Fruit fly (Drosophila melanogaster) whole organism, wandering third instar larva: ENCODE results near the gene CG13044.

Experiments
- Abd-B ChIP-seq: fragments of >200 bp; optimal IDR thresholded peaks from 2 replicates; lab custom pipeline; 2017; ENCODE audit warnings: missing biosample characterization, missing genetic modification characterization
- CG32264 ChIP-seq: fragments of 200-800 bp; sonication (Bioruptor generic); optimal IDR thresholded peaks from 2 replicates; lab custom pipeline; 2016; ENCODE audit warnings: missing biosample characterization, missing genetic modification characterization
- CrebA ChIP-seq: fragments of 200-800 bp; sonication (Bioruptor generic); optimal IDR thresholded peaks from 2 replicates; lab custom pipeline; 2016; ENCODE audit warnings: missing biosample characterization, mild to moderate bottlenecking, missing genetic modification characterization, borderline replicate concordance
- HLH106 ChIP-seq: fragments of 200-800 bp; optimal IDR thresholded peaks from 3 replicates; lab custom pipeline; 2019; ENCODE audit warnings: missing biosample characterization, mild to moderate bottlenecking, missing genetic modification characterization, moderate library complexity
- Hnf4 ChIP-seq: fragments of 200-800 bp; sonication (Bioruptor generic); optimal IDR thresholded peaks from 2 replicates; lab custom pipeline; 2016; ENCODE audit warnings: missing biosample characterization, mild to moderate bottlenecking, missing genetic modification characterization
- Hr83 ChIP-seq: fragments of 200-300 bp; sonication (Bioruptor generic); optimal IDR thresholded peaks from 2 replicates; lab custom pipeline; 2016; ENCODE audit warnings: missing biosample characterization, mild to moderate bottlenecking, missing genetic modification characterization, moderate library complexity; ENCODE audit not compliant: poor library complexity, severe bottlenecking
- Myc ChIP-seq: fragments of >200 bp; optimal IDR thresholded peaks from 2 replicates; lab custom pipeline; 2017
- N ChIP-seq: fragments of >200 bp; optimal IDR thresholded peaks from 2 replicates; lab custom pipeline; 2018; ENCODE audit warnings: missing biosample characterization, missing external identifiers, missing genetic modification characterization
- OdsH ChIP-seq: fragments of 200-800 bp; sonication (Bioruptor generic); optimal IDR thresholded peaks from 2 replicates; lab custom pipeline; 2016; ENCODE audit warnings: missing biosample characterization, mild to moderate bottlenecking, missing genetic modification characterization
- Rel ChIP-seq, 2 experiments: fragments of 200-800 bp; sonication (Bioruptor generic) in 1 of 2; optimal IDR thresholded peaks; 2 replicates in 1 of 2; 3 replicates in 1 of 2; lab custom pipeline; 2016 to 2019; ENCODE audit warnings: mild to moderate bottlenecking in 2 of 2, missing biosample characterization in 2 of 2, missing genetic modification characterization in 2 of 2, moderate library complexity in 1 of 2
- Sp1 ChIP-seq: fragments of 200-800 bp; sonication (Bioruptor generic); optimal IDR thresholded peaks from 3 replicates; lab custom pipeline; 2019; ENCODE audit warnings: missing biosample characterization, mild to moderate bottlenecking, missing genetic modification characterization, moderate library complexity
- Vsx2 ChIP-seq: fragments of 200-300, 225-300 bp; sonication (Bioruptor generic); optimal IDR thresholded peaks from 2 replicates; lab custom pipeline; 2018; ENCODE audit warnings: missing biosample characterization, missing genetic modification characterization; ENCODE audit not compliant: partially characterized antibody
- br ChIP-seq: fragments of 200-800 bp; sonication (Bioruptor generic); optimal IDR thresholded peaks from 2 replicates; lab custom pipeline; 2016; ENCODE audit warnings: missing biosample characterization, missing genetic modification characterization
- brk ChIP-seq: fragments of 200-800 bp; sonication (Bioruptor generic); optimal IDR thresholded peaks from 2 replicates; lab custom pipeline; 2016; ENCODE audit warnings: missing biosample characterization, mild to moderate bottlenecking, missing genetic modification characterization
- dl ChIP-seq, 2 experiments: fragments of 175-275, 200-275 bp in 1 of 2; fragments of 200-275 bp in 1 of 2; sonication (Bioruptor generic); optimal IDR thresholded peaks; lab custom pipeline; 2018; ENCODE audit warnings: mild to moderate bottlenecking in 2 of 2, missing biosample characterization in 2 of 2, missing genetic modification characterization in 2 of 2, moderate library complexity in 2 of 2; ENCODE audit not compliant: partially characterized antibody in 2 of 2, insufficient read depth in 1 of 2
- dmrt93B ChIP-seq: fragments of 200-800 bp; sonication (Bioruptor generic); optimal IDR thresholded peaks from 2 replicates; lab custom pipeline; 2018; ENCODE audit warnings: missing biosample characterization, mild to moderate bottlenecking, missing genetic modification characterization
- dsf ChIP-seq: sonication (Bioruptor generic); optimal IDR thresholded peaks from 2 replicates; lab custom pipeline; 2016; ENCODE audit warnings: missing biosample characterization, missing genetic modification characterization, borderline replicate concordance
- ey ChIP-seq: fragments of 200-800 bp; sonication (Bioruptor generic); optimal IDR thresholded peaks from 2 replicates; lab custom pipeline; 2016; ENCODE audit warnings: missing biosample characterization, missing genetic modification characterization
- foxo ChIP-seq, 2 experiments: fragments of 200-800 bp; sonication (Bioruptor generic); optimal IDR thresholded peaks; 2 replicates in 1 of 2; 3 replicates in 1 of 2; lab custom pipeline; 2016 to 2017; ENCODE audit warnings: missing biosample characterization in 2 of 2, missing genetic modification characterization in 2 of 2
- fru ChIP-seq: fragments of 200-800 bp; sonication (Bioruptor generic); optimal IDR thresholded peaks from 3 replicates; lab custom pipeline; 2016; ENCODE audit warnings: missing biosample characterization, mild to moderate bottlenecking, missing genetic modification characterization
- h ChIP-seq: fragments of 200-800 bp; sonication (Bioruptor generic); optimal IDR thresholded peaks from 3 replicates; lab custom pipeline; 2016; ENCODE audit warnings: missing biosample characterization, mild to moderate bottlenecking, missing genetic modification characterization
- jim ChIP-seq: fragments of 175-275, 200-325 bp; sonication (Bioruptor generic); optimal IDR thresholded peaks from 2 replicates; lab custom pipeline; 2016; ENCODE audit warnings: missing biosample characterization, mild to moderate bottlenecking, missing genetic modification characterization
- lola ChIP-seq: fragments of >200 bp; optimal IDR thresholded peaks from 2 replicates; lab custom pipeline; 2017; ENCODE audit warnings: missing biosample characterization, missing genetic modification characterization
- psq ChIP-seq: fragments of 200-800 bp; sonication (Bioruptor generic); optimal IDR thresholded peaks from 3 replicates; lab custom pipeline; 2017; ENCODE audit warnings: missing biosample characterization, mild to moderate bottlenecking, missing genetic modification characterization, moderate library complexity
- rgr ChIP-seq: fragments of 200-800 bp; sonication (Bioruptor generic); optimal IDR thresholded peaks from 3 replicates; lab custom pipeline; 2016; ENCODE audit warnings: missing biosample characterization, mild to moderate bottlenecking, missing genetic modification characterization
- sage ChIP-seq: fragments of 200-800 bp; sonication (Bioruptor generic); optimal IDR thresholded peaks from 2 replicates; lab custom pipeline; 2016; ENCODE audit warnings: missing biosample characterization, mild to moderate bottlenecking, missing genetic modification characterization
- sv ChIP-seq: fragments of 200-800 bp; sonication (Bioruptor generic); optimal IDR thresholded peaks from 3 replicates; lab custom pipeline; 2016; ENCODE audit warnings: missing biosample characterization, missing genetic modification characterization
- tai ChIP-seq: sonication (Bioruptor generic); optimal IDR thresholded peaks from 2 replicates; lab custom pipeline; 2016; ENCODE audit warnings: missing biosample characterization, missing genetic modification characterization
- woc ChIP-seq: sonication (Bioruptor generic); optimal IDR thresholded peaks from 2 replicates; lab custom pipeline; 2016; ENCODE audit warnings: missing biosample characterization, mild to moderate bottlenecking, missing genetic modification characterization

The CG13044 gene

dm6 chr3L:16295447-16295846 is 7.5 kb downstream of the CG13044 start, which contains the start of gene CG4962:
Gene CG4962 (minus strand): TSS chr3L:16295547.
- no peak for TF ChIP-seq CrebA

- TF ChIP-seq Myc (peak; percentile 76), tai (no peak), lola (peak; percentile 51), Vsx2 (GFP tag; lab: Kevin White, UChicago) (peak; percentile 88), N (GFP tag; lab: Kevin White, UChicago) (peak; percentile 32)
These were observed 11.3 kb downstream of the CG13044 start for dm6 chr3L:16291678-16292077.

dm6 chr3L:16290850-16291249 is 12.1 kb downstream of the CG13044 start, which contains the start of gene CG13045:
Gene CG13045 (minus strand): TSS chr3L:16290950.
- TF ChIP-seq sage (GFP tag; lab: Kevin White, UChicago): no peak
- no peak for TF ChIP-seq Hr83 (GFP tag; lab: Kevin White, UChicago)
- TF ChIP-seq rgr (GFP tag; lab: Kevin White, UChicago): no peak
- TF ChIP-seq Abd-B (GFP tag; lab: Kevin White, UChicago): no peak

- TF ChIP-seq dsf (GFP tag; lab: Kevin White, UChicago) (no peak), foxo (GFP tag; optimal IDR thresholded peaks at IDR 0.05; lab: Kevin White, UChicago) (peak in 1 of 2 experiments; percentile 9)
These were observed 13.9 kb downstream of the CG13044 start for dm6 chr3L:16289067-16289466.

- no peak for TF ChIP-seq h
- TF ChIP-seq brk: no peak
- TF ChIP-seq dsf (GFP tag; lab: Kevin White, UChicago): no peak
- TF ChIP-seq Myc: no peak
- no peak for TF ChIP-seq dl (GFP tag; optimal IDR thresholded peaks at IDR 0.05; lab: Kevin White, UChicago; ENCODE audit: insufficient read depth in 1 of 2, partially characterized antibody in 2 of 2)
- TF ChIP-seq jim: no peak
- no peak for TF ChIP-seq sage (GFP tag; lab: Kevin White, UChicago)
These were observed 14.7 kb downstream of the CG13044 start, which contains the start of gene CG13046 for dm6 chr3L:16288322-16288721. Gene CG13046 (minus strand): TSS chr3L:16288422.

- TF ChIP-seq br (GFP tag; lab: Kevin White, UChicago) (peak; percentile 53), ey (GFP tag; lab: Kevin White, UChicago) (peak; percentile 32), Hr83 (GFP tag; lab: Kevin White, UChicago) (no peak), brk (no peak), h (peak; percentile 53), fru (peak; percentile 50), Hnf4 (GFP tag; lab: Kevin White, UChicago) (peak; percentile 13), rgr (GFP tag; lab: Kevin White, UChicago) (peak; percentile 51), HLH106 (tag; lab: Kevin White, UChicago) (peak; percentile 42), psq (GFP tag; lab: Kevin White, UChicago) (no peak), OdsH (GFP tag; lab: Kevin White, UChicago) (peak; percentile 34), woc (peak; percentile 43), foxo (GFP tag; optimal IDR thresholded peaks at IDR 0.05; lab: Kevin White, UChicago) (peak in 1 of 2 experiments; percentile 36)
These were observed 16.7 kb downstream of the CG13044 start for dm6 chr3L:16286258-16286657.

- no peak for TF ChIP-seq CG32264 (GFP tag; lab: Kevin White, UChicago)
- TF ChIP-seq lola: no peak
- TF ChIP-seq foxo (GFP tag; optimal IDR thresholded peaks at IDR 0.05; lab: Kevin White, UChicago): no peak
- no peak for TF ChIP-seq sv (GFP tag; lab: Kevin White, UChicago)
- TF ChIP-seq Myc: no peak
- no peak for TF ChIP-seq dsf (GFP tag; lab: Kevin White, UChicago)
- TF ChIP-seq h: no peak
- TF ChIP-seq Rel (GFP tag; optimal IDR thresholded peaks at IDR 0.05; lab: Kevin White, UChicago): no peak
- no peak for TF ChIP-seq Rel (tag; optimal IDR thresholded peaks at IDR 0.05; lab: Kevin White, UChicago)
- TF ChIP-seq CrebA: no peak
- TF ChIP-seq Hnf4 (GFP tag; lab: Kevin White, UChicago): no peak
- TF ChIP-seq dl (GFP tag; optimal IDR thresholded peaks at IDR 0.05; lab: Kevin White, UChicago; ENCODE audit: insufficient read depth in 1 of 2, partially characterized antibody in 2 of 2): no peak
- TF ChIP-seq rgr (GFP tag; lab: Kevin White, UChicago): no peak
- TF ChIP-seq Sp1 (GFP tag; lab: Kevin White, UChicago): no peak
- TF ChIP-seq dmrt93B (GFP tag; lab: Kevin White, UChicago): no peak
- TF ChIP-seq sage (GFP tag; lab: Kevin White, UChicago): no peak
These were observed 17.5 kb downstream of the CG13044 start, which contains the start of gene CG13047 for dm6 chr3L:16285346-16285911. Gene CG13047 (minus strand): TSS chr3L:16285396.
